Worm (Caenorhabditis elegans) whole organism, late embryonic: ENCODE measurements around the gene srx-59.

ENCODE experiments used
- C08G9.2 ChIP-seq: sonication (generic microtip); optimal IDR thresholded peaks from 2 replicates; lab custom pipeline; 2016; ENCODE audit warnings: mild to moderate bottlenecking, missing genetic modification characterization, moderate library complexity, missing compliant biosample characterization
- C38D4.7 ChIP-seq: fragments of 200-800 bp; sonication (Bioruptor generic); optimal IDR thresholded peaks from 2 replicates; lab custom pipeline; 2018; ENCODE audit warnings: mild to moderate bottlenecking, missing genetic modification characterization, moderate library complexity, missing compliant biosample characterization
- K09A11.1 ChIP-seq: sonication (generic microtip); optimal IDR thresholded peaks from 2 replicates; lab custom pipeline; 2017; ENCODE audit warnings: antibody characterized with exemption, mild to moderate bottlenecking, missing genetic modification characterization, missing compliant biosample characterization; ENCODE audit not compliant: insufficient read depth
- T23F11.4 ChIP-seq: fragments of 200-800 bp; sonication (Bioruptor generic); optimal IDR thresholded peaks from 2 replicates; lab custom pipeline; 2018; ENCODE audit warnings: mild to moderate bottlenecking, missing genetic modification characterization, missing compliant biosample characterization
- ahr-1 ChIP-seq: sonication (generic microtip); optimal IDR thresholded peaks from 2 replicates; lab custom pipeline; 2016; ENCODE audit warnings: missing genetic modification characterization, missing compliant biosample characterization
- ama-1 ChIP-seq: fragments of 150-350 bp; optimal IDR thresholded peaks from 2 replicates; lab custom pipeline; 2014
- ceh-18 ChIP-seq: sonication (generic microtip); optimal IDR thresholded peaks from 2 replicates; lab custom pipeline; 2016; ENCODE audit warnings: missing genetic modification characterization, missing compliant biosample characterization
- ceh-22 ChIP-seq: sonication (generic microtip); optimal IDR thresholded peaks from 2 replicates; lab custom pipeline; 2017; ENCODE audit warnings: missing biosample characterization, missing genetic modification characterization
- ceh-30 ChIP-seq: fragments of 150-350 bp; optimal IDR thresholded peaks from 2 replicates; lab custom pipeline; 2014; ENCODE audit warnings: missing biosample characterization, missing genetic modification characterization
- ceh-31 ChIP-seq: sonication (generic microtip); optimal IDR thresholded peaks from 2 replicates; lab custom pipeline; 2016; ENCODE audit warnings: missing genetic modification characterization, missing compliant biosample characterization
- ceh-48 ChIP-seq: sonication (generic microtip); optimal IDR thresholded peaks from 2 replicates; lab custom pipeline; 2016; ENCODE audit warnings: missing genetic modification characterization, inconsistent platforms, missing compliant biosample characterization
- ceh-9 ChIP-seq: sonication (generic microtip); optimal IDR thresholded peaks from 2 replicates; lab custom pipeline; 2016; ENCODE audit warnings: mild to moderate bottlenecking, missing genetic modification characterization, inconsistent platforms, missing compliant biosample characterization
- che-1 ChIP-seq: sonication (generic microtip); optimal IDR thresholded peaks from 2 replicates; lab custom pipeline; 2016; ENCODE audit warnings: mild to moderate bottlenecking, missing genetic modification characterization, missing compliant biosample characterization
- elt-4 ChIP-seq: sonication (generic microtip); optimal IDR thresholded peaks from 2 replicates; lab custom pipeline; 2016; ENCODE audit warnings: missing genetic modification characterization, missing compliant biosample characterization
- eyg-1 ChIP-seq: sonication (generic microtip); optimal IDR thresholded peaks from 2 replicates; lab custom pipeline; 2016; ENCODE audit warnings: missing genotype, missing genetic modification characterization, missing compliant biosample characterization
- fax-1 ChIP-seq: sonication (generic microtip); optimal IDR thresholded peaks from 2 replicates; lab custom pipeline; 2016; ENCODE audit warnings: missing genotype, missing genetic modification characterization, missing compliant biosample characterization
- fkh-6 ChIP-seq: sonication (generic microtip); optimal IDR thresholded peaks from 2 replicates; lab custom pipeline; 2016; ENCODE audit warnings: missing genetic modification characterization, missing compliant biosample characterization
- gmeb-2 ChIP-seq: sonication (generic microtip); optimal IDR thresholded peaks from 2 replicates; lab custom pipeline; 2016; ENCODE audit warnings: missing genetic modification characterization, inconsistent platforms, missing compliant biosample characterization
- hlh-15 ChIP-seq: sonication (generic microtip); optimal IDR thresholded peaks from 2 replicates; lab custom pipeline; 2016; ENCODE audit warnings: missing genetic modification characterization, missing compliant biosample characterization
- hlh-30 ChIP-seq: sonication (generic microtip); optimal IDR thresholded peaks from 2 replicates; lab custom pipeline; 2017; ENCODE audit warnings: antibody characterized with exemption, missing genetic modification characterization, missing compliant biosample characterization; ENCODE audit not compliant: insufficient read depth
- hlh-6 ChIP-seq: sonication (generic microtip); optimal IDR thresholded peaks from 2 replicates; lab custom pipeline; 2016; ENCODE audit warnings: missing genotype, missing genetic modification characterization, missing compliant biosample characterization
- lim-6 ChIP-seq: sonication (generic microtip); optimal IDR thresholded peaks from 2 replicates; lab custom pipeline; 2016; ENCODE audit warnings: missing genetic modification characterization, missing compliant biosample characterization
- lin-11 ChIP-seq: fragments of 200-800 bp; sonication (Bioruptor generic); optimal IDR thresholded peaks from 2 replicates; lab custom pipeline; 2018; ENCODE audit warnings: mild to moderate bottlenecking, missing genetic modification characterization, missing compliant biosample characterization
- madf-2 ChIP-seq: sonication (generic microtip); optimal IDR thresholded peaks from 2 replicates; lab custom pipeline; 2017; ENCODE audit warnings: missing genetic modification characterization, missing compliant biosample characterization
- mec-3 ChIP-seq: sonication (generic microtip); optimal IDR thresholded peaks from 2 replicates; lab custom pipeline; 2016; ENCODE audit warnings: borderline replicate concordance, missing genetic modification characterization, missing compliant biosample characterization
- nhr-11 ChIP-seq: fragments of 150-350 bp; optimal IDR thresholded peaks from 2 replicates; lab custom pipeline; 2014; ENCODE audit warnings: missing biosample characterization, missing genetic modification characterization
- npax-4 ChIP-seq: sonication (generic microtip); optimal IDR thresholded peaks from 2 replicates; lab custom pipeline; 2016; ENCODE audit warnings: missing genetic modification characterization, missing compliant biosample characterization
- pat-9 ChIP-seq: fragments of 200-800 bp; sonication (Bioruptor generic); optimal IDR thresholded peaks from 2 replicates; lab custom pipeline; 2018; ENCODE audit warnings: mild to moderate bottlenecking, missing genetic modification characterization, moderate library complexity, missing compliant biosample characterization
- pax-1 ChIP-seq: fragments of 150-350 bp; optimal IDR thresholded peaks from 2 replicates; lab custom pipeline; 2014; ENCODE audit warnings: missing biosample characterization, missing genetic modification characterization
- pha-4 ChIP-seq: fragments of 150-350 bp; optimal IDR thresholded peaks from 2 replicates; lab custom pipeline; 2018; ENCODE audit warnings: missing biosample characterization, missing genetic modification reagents, missing genetic modification characterization
- pqm-1 ChIP-seq: sonication (generic microtip); optimal IDR thresholded peaks from 2 replicates; lab custom pipeline; 2016; ENCODE audit warnings: missing genetic modification characterization, missing compliant biosample characterization
- pros-1 ChIP-seq: fragments of 150-350 bp; optimal IDR thresholded peaks from 2 replicates; lab custom pipeline; 2014; ENCODE audit warnings: missing biosample characterization, missing genetic modification reagents, missing genetic modification characterization
- rnt-1 ChIP-seq: sonication (generic microtip); optimal IDR thresholded peaks from 2 replicates; lab custom pipeline; 2016; ENCODE audit warnings: missing genetic modification characterization, missing compliant biosample characterization
- sdc-2 ChIP-seq: sonication (generic microtip); optimal IDR thresholded peaks from 2 replicates; lab custom pipeline; 2016; ENCODE audit warnings: missing genotype, missing genetic modification characterization, missing compliant biosample characterization
- sox-2 ChIP-seq: fragments of 200-800 bp; sonication (Bioruptor generic); IDR thresholded peaks from 2 replicates; pipeline ENCODE4 v1.3.6; 2022; ENCODE audit warnings: missing genetic modification reagents, missing genetic modification characterization, missing compliant biosample characterization
- sox-4 ChIP-seq: sonication (generic microtip); optimal IDR thresholded peaks from 2 replicates; lab custom pipeline; 2017; ENCODE audit warnings: mild to moderate bottlenecking, missing genetic modification characterization, inconsistent platforms, missing compliant biosample characterization
- tbx-2 ChIP-seq: sonication (generic microtip); optimal IDR thresholded peaks from 2 replicates; lab custom pipeline; 2016; ENCODE audit warnings: missing genetic modification characterization, missing compliant biosample characterization
- tbx-7 ChIP-seq: sonication (generic microtip); optimal IDR thresholded peaks from 2 replicates; lab custom pipeline; 2016; ENCODE audit warnings: missing genotype, missing genetic modification characterization, missing compliant biosample characterization
- ttx-3 ChIP-seq: sonication (generic microtip); optimal IDR thresholded peaks from 2 replicates; lab custom pipeline; 2016; ENCODE audit warnings: missing genetic modification reagents, missing genetic modification characterization, missing compliant biosample characterization
- unc-3 ChIP-seq, 2 experiments: fragments of 200-800 bp in 1 of 2; sonication (Bioruptor generic) in 1 of 2; sonication (generic microtip) in 1 of 2; conservative IDR thresholded peaks in 1 of 2; optimal IDR thresholded peaks in 1 of 2; 2 replicates each; pipeline versions ENCODE4 v1.3.6 to Lab custom; 2016 to 2022; ENCODE audit warnings: missing compliant biosample characterization in 2 of 2, missing genetic modification characterization in 2 of 2, missing genetic modification reagents in 1 of 2
- unc-42 ChIP-seq: sonication (generic microtip); optimal IDR thresholded peaks from 2 replicates; lab custom pipeline; 2016; ENCODE audit warnings: missing genotype, missing genetic modification characterization, missing compliant biosample characterization
- unc-55 ChIP-seq: sonication (generic microtip); optimal IDR thresholded peaks from 2 replicates; lab custom pipeline; 2017; ENCODE audit warnings: missing biosample characterization, missing genetic modification reagents, missing genetic modification characterization
- unc-86 ChIP-seq: sonication (generic microtip); optimal IDR thresholded peaks from 2 replicates; lab custom pipeline; 2016; ENCODE audit warnings: missing genetic modification characterization, missing compliant biosample characterization
- zip-5 ChIP-seq: sonication (generic microtip); optimal IDR thresholded peaks from 2 replicates; lab custom pipeline; 2016; ENCODE audit warnings: missing genetic modification characterization, missing compliant biosample characterization
- ztf-16 ChIP-seq: sonication (generic microtip); optimal IDR thresholded peaks from 2 replicates; lab custom pipeline; 2017; ENCODE audit warnings: missing genetic modification characterization, missing compliant biosample characterization

The srx-59 gene

ce11 chrV:6971567-6971966 lies at the start of gene srx-59:
Gene srx-59 (plus strand): TSS chrV:6971867.
- no peak for TF ChIP-seq elt-4 (tag; lab: Kevin White, UChicago)

ce11 chrV:6926633-6927032 lies 45.0 kb upstream of the srx-59 start:
- no peak for TF ChIP-seq pax-1 (tag; lab: Kevin White, UChicago)
- TF ChIP-seq nhr-11: no peak
- TF ChIP-seq sox-2 (GFP tag; lab: Robert Waterston, UW): no peak
- no peak for TF ChIP-seq sox-4 (tag; lab: Kevin White, UChicago)
- no peak for TF ChIP-seq pha-4
- no peak for TF ChIP-seq ceh-31 (tag; lab: Kevin White, UChicago)
- no peak for TF ChIP-seq mec-3 (tag; lab: Kevin White, UChicago)
- TF ChIP-seq madf-2 (tag; lab: Kevin White, UChicago): no peak
- no peak for TF ChIP-seq unc-42 (tag; lab: Kevin White, UChicago)
- no peak for TF ChIP-seq ceh-22 (tag; lab: Kevin White, UChicago)
- TF ChIP-seq rnt-1 (tag; lab: Kevin White, UChicago): no peak
- TF ChIP-seq unc-3 (GFP tag; conservative IDR thresholded peaks at IDR 0.05; lab: Robert Waterston, UW): no peak
- TF ChIP-seq unc-3 (tag; optimal IDR thresholded peaks at IDR 0.05; lab: Kevin White, UChicago): no peak
- TF ChIP-seq unc-55 (GFP tag; lab: Kevin White, UChicago): no peak
- TF ChIP-seq ceh-30 (tag; lab: Kevin White, UChicago): no peak

ce11 chrV:6928938-6929337 lies 42.7 kb upstream of the srx-59 start, which contains the start of gene unc-68:
Gene unc-68 (minus strand): TSS chrV:6929038.
- TF ChIP-seq pat-9 (tag; lab: Kevin White, UChicago) (no peak), hlh-30 (tag; lab: Kevin White, UChicago) (no peak), ceh-48 (tag; lab: Kevin White, UChicago) (no peak), hlh-15 (no peak), unc-86 (tag; lab: Kevin White, UChicago) (no peak), ceh-31 (tag; lab: Kevin White, UChicago) (no peak), ama-1 (no peak), fkh-6 (tag; lab: Kevin White, UChicago) (no peak), ztf-16 (no peak), ahr-1 (no peak), C08G9.2 (tag; lab: Kevin White, UChicago) (no peak), lim-6 (no peak), tbx-2 (tag; lab: Kevin White, UChicago) (no peak), fax-1 (tag; lab: Kevin White, UChicago) (no peak), C38D4.7 (GFP tag; lab: Kevin White, UChicago) (no peak), npax-4 (tag; lab: Kevin White, UChicago) (no peak), tbx-7 (tag; lab: Kevin White, UChicago) (no peak), lin-11 (no peak), hlh-6 (tag; lab: Kevin White, UChicago) (no peak), pha-4 (no peak)

DNA sequence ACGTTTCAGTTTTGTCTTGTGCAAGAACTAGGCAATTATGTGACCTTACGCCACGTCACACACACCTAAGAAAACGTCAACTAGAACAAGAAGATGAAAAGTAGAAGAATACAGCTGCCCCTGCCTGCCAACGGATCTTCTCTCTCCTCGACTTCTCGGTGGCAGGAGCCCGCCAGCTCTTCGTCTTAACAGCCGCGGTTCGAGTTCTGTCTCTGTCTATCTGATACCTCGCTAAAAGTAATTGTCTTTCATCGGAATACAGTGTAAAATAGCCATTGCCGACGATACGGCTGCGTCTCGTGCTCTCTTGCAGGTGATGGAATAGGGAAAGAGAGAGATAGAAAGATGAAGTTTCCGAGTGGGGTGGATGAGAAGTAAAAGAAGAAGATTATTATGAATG lies 41.4 kb upstream of the srx-59 start:
- TF ChIP-seq ceh-48 (tag; lab: Kevin White, UChicago): no peak
- no peak for TF ChIP-seq che-1 (tag; lab: Kevin White, UChicago)
- TF ChIP-seq ttx-3 (tag; lab: Kevin White, UChicago): no peak
- no peak for TF ChIP-seq unc-86 (tag; lab: Kevin White, UChicago)
- no peak for TF ChIP-seq npax-4 (tag; lab: Kevin White, UChicago)
- no peak for TF ChIP-seq unc-3 (GFP tag; conservative IDR thresholded peaks at IDR 0.05; lab: Robert Waterston, UW)
- TF ChIP-seq unc-3 (tag; optimal IDR thresholded peaks at IDR 0.05; lab: Kevin White, UChicago): no peak
- no peak for TF ChIP-seq zip-5 (tag; lab: Kevin White, UChicago)
- no peak for TF ChIP-seq ceh-9 (tag; lab: Kevin White, UChicago)
- TF ChIP-seq ceh-30 (tag; lab: Kevin White, UChicago): no peak
- TF ChIP-seq pros-1 (tag; lab: Kevin White, UChicago): no peak
- peak; percentile 27 for TF ChIP-seq pat-9 (tag; lab: Kevin White, UChicago)
- TF ChIP-seq C08G9.2 (tag; lab: Kevin White, UChicago): no peak
- no peak for TF ChIP-seq pqm-1 (tag; lab: Kevin White, UChicago)
- TF ChIP-seq ceh-18: peak; percentile 46
- no peak for TF ChIP-seq unc-42 (tag; lab: Kevin White, UChicago)
- no peak for TF ChIP-seq nhr-11
- no peak for TF ChIP-seq sdc-2 (tag; lab: Kevin White, UChicago)
- no peak for TF ChIP-seq eyg-1
- no peak for TF ChIP-seq hlh-6 (tag; lab: Kevin White, UChicago)
- no peak for TF ChIP-seq hlh-15
- no peak for TF ChIP-seq madf-2 (tag; lab: Kevin White, UChicago)
- TF ChIP-seq rnt-1 (tag; lab: Kevin White, UChicago): peak; percentile 34
- TF ChIP-seq fkh-6 (tag; lab: Kevin White, UChicago): no peak
- no peak for TF ChIP-seq gmeb-2 (tag; lab: Kevin White, UChicago)
- no peak for TF ChIP-seq K09A11.1
- no peak for TF ChIP-seq T23F11.4 (GFP tag; lab: Kevin White, UChicago)
- TF ChIP-seq unc-55 (GFP tag; lab: Kevin White, UChicago): peak; percentile 58
- TF ChIP-seq, all 69 proteins: peak for 4
